Worm (Caenorhabditis elegans) whole organism, young adult: ENCODE data around the gene act-3.

Source experiments
- K12H6.12 ChIP-seq: fragments of 200-800 bp; sonication (Bioruptor generic); optimal IDR thresholded peaks from 2 replicates; lab custom pipeline; 2018; ENCODE audit warnings: mild to moderate bottlenecking, missing genetic modification characterization, missing compliant biosample characterization
- Y53G8AR.9 ChIP-seq: fragments of 200-800 bp; sonication (Bioruptor generic); conservative IDR thresholded peaks from 2 replicates; pipeline ENCODE4 v1.3.6; 2022; ENCODE audit warnings: missing genetic modification reagents, missing genetic modification characterization, missing compliant biosample characterization
- aptf-3 ChIP-seq: fragments of 200-800 bp; sonication (Bioruptor generic); IDR thresholded peaks from 2 replicates; pipeline ENCODE4 v1.3.6; 2022; ENCODE audit warnings: missing genetic modification characterization, missing compliant biosample characterization
- chd-7 ChIP-seq: sonication (generic microtip); optimal IDR thresholded peaks from 2 replicates; lab custom pipeline; 2016; ENCODE audit warnings: mild to moderate bottlenecking, missing genetic modification characterization, moderate library complexity, missing compliant biosample characterization
- dpff-1 ChIP-seq: sonication (generic microtip); optimal IDR thresholded peaks from 2 replicates; lab custom pipeline; 2017; ENCODE audit warnings: mild to moderate bottlenecking, missing genetic modification characterization, missing compliant biosample characterization
- dpl-1 ChIP-seq: fragments of 150-350 bp; optimal IDR thresholded peaks from 2 replicates; lab custom pipeline; 2014; ENCODE audit warnings: missing biosample characterization, missing genetic modification reagents, missing genetic modification characterization
- fkh-3 ChIP-seq: sonication (generic microtip); optimal IDR thresholded peaks from 2 replicates; lab custom pipeline; 2016; ENCODE audit warnings: mild to moderate bottlenecking, missing genetic modification characterization, missing compliant biosample characterization
- mel-28 ChIP-seq: sonication (generic microtip); optimal IDR thresholded peaks from 2 replicates; lab custom pipeline; 2016; ENCODE audit warnings: borderline replicate concordance, mild to moderate bottlenecking, missing genetic modification characterization, missing compliant biosample characterization
- nhr-179 ChIP-seq: sonication (generic microtip); optimal IDR thresholded peaks from 2 replicates; lab custom pipeline; 2016; ENCODE audit warnings: mild to moderate bottlenecking, missing genetic modification characterization, missing compliant biosample characterization

DNA sequence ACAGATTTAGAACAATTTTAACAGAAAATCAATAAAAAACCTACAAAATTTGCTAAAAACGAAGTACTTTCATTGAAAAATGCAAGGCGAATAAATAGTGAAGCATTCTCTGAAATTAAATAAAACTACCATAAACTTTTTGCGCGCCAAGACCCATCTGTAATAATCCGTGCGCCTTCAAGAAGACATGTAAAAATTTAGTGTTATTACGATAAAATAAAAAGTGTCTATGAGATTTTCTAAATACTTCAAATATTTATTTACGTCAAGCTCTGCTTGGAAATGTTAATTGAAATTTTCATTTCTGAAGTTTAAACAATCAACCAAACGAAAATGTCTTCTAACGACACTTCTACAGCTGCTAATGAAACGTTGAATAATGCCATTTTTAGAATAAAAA is 34.3 kb downstream of the act-3 start, which contains the start of gene C45B11.9:
- TF ChIP-seq chd-7 (no peak), K12H6.12 (tag; lab: Kevin White, UChicago) (no peak), aptf-3 (no peak), dpff-1 (tag; lab: Kevin White, UChicago) (no peak), mel-28 (no peak), dpl-1 (GFP tag; lab: Kevin White, UChicago) (no peak), fkh-3 (tag; lab: Kevin White, UChicago) (no peak), Y53G8AR.9 (GFP tag; lab: Robert Waterston, UW) (no peak), nhr-179 (tag; lab: Kevin White, UChicago) (no peak)
